Fruit fly (Drosophila melanogaster) whole organism, embryonic: Measurements from ENCODE around the gene CG43796.

Experiments used
- Asciz ChIP-seq: fragments of 200-800 bp; sonication (Bioruptor generic); optimal IDR thresholded peaks from 2 replicates; lab custom pipeline; 2017; ENCODE audit warnings: missing biosample characterization, mild to moderate bottlenecking, missing genetic modification characterization, missing genetic modification reagents
- Atf3 ChIP-seq: fragments of 200-800 bp; sonication (Bioruptor generic); optimal IDR thresholded peaks from 3 replicates; lab custom pipeline; 2016; ENCODE audit warnings: missing biosample characterization, missing genetic modification characterization
- Bteb2 ChIP-seq: fragments of 200-800 bp; sonication (Bioruptor generic); optimal IDR thresholded peaks from 2 replicates; lab custom pipeline; 2016; ENCODE audit warnings: missing biosample characterization, missing genetic modification characterization
- CG11247 ChIP-seq: fragments of 200-800 bp; sonication (Bioruptor generic); IDR thresholded peaks from 2 replicates; pipeline ENCODE4 v1.3.6; 2022; ENCODE audit warnings: missing biosample characterization, missing genetic modification characterization
- CG13775 ChIP-seq: fragments of 200-800 bp; sonication (Bioruptor generic); optimal IDR thresholded peaks from 3 replicates; lab custom pipeline; 2017; ENCODE audit warnings: missing biosample characterization, mild to moderate bottlenecking, missing genetic modification characterization
- CG14710 ChIP-seq: fragments of 200-800 bp; sonication (Bioruptor generic); optimal IDR thresholded peaks from 3 replicates; lab custom pipeline; 2019; ENCODE audit warnings: missing biosample characterization, mild to moderate bottlenecking, missing genetic modification characterization, moderate library complexity
- CG15073 ChIP-seq: fragments of 200-800 bp; sonication (Bioruptor generic); optimal IDR thresholded peaks from 2 replicates; lab custom pipeline; 2016; ENCODE audit warnings: missing biosample characterization, missing genetic modification characterization
- CG1529 ChIP-seq: fragments of 200-800 bp; sonication (Bioruptor generic); optimal IDR thresholded peaks from 3 replicates; lab custom pipeline; 2018; ENCODE audit warnings: missing biosample characterization, missing genetic modification characterization
- CG15479 ChIP-seq: fragments of 200-800 bp; sonication (Bioruptor generic); optimal IDR thresholded peaks from 3 replicates; lab custom pipeline; 2019; ENCODE audit warnings: missing biosample characterization, mild to moderate bottlenecking, missing genetic modification characterization, moderate library complexity
- CG17612 ChIP-seq: fragments of 200-800 bp; sonication (Bioruptor generic); IDR thresholded peaks from 2 replicates; pipeline ENCODE4 v1.3.6; 2022; ENCODE audit warnings: missing biosample characterization, missing genetic modification characterization
- CG30431 ChIP-seq: fragments of 200-800 bp; sonication (Bioruptor generic); optimal IDR thresholded peaks from 2 replicates; lab custom pipeline; 2017; ENCODE audit warnings: missing biosample characterization, missing genetic modification characterization
- CG4360 ChIP-seq: fragments of 200-800 bp; sonication (Bioruptor generic); IDR thresholded peaks from 2 replicates; pipeline ENCODE4 v1.3.6; 2022; ENCODE audit warnings: missing biosample characterization, missing genetic modification characterization
- CG4854 ChIP-seq: fragments of 200-800 bp; sonication (Bioruptor generic); optimal IDR thresholded peaks from 2 replicates; lab custom pipeline; 2016; ENCODE audit warnings: missing biosample characterization, missing genetic modification characterization, inconsistent platforms
- CG6272 ChIP-seq: fragments of 200-800 bp; sonication (Bioruptor generic); IDR thresholded peaks from 2 replicates; pipeline ENCODE4 v1.3.6; 2022; ENCODE audit warnings: missing biosample characterization, missing genetic modification characterization
- CG6683 ChIP-seq: fragments of 200-800 bp; sonication (Bioruptor generic); optimal IDR thresholded peaks from 2 replicates; lab custom pipeline; 2017; ENCODE audit warnings: missing biosample characterization, mild to moderate bottlenecking, missing genetic modification characterization, missing genetic modification reagents
- CG6791 ChIP-seq: fragments of 200-800 bp; sonication (Bioruptor generic); IDR thresholded peaks from 3 replicates; pipeline ENCODE4 v1.3.6; 2022; ENCODE audit warnings: missing biosample characterization, missing genetic modification characterization; ENCODE audit not compliant: partially characterized antibody
- CG7271 ChIP-seq: fragments of 200-800 bp; sonication (Bioruptor generic); optimal IDR thresholded peaks from 2 replicates; lab custom pipeline; 2018; ENCODE audit warnings: missing biosample characterization, mild to moderate bottlenecking, missing genetic modification characterization, moderate library complexity
- CG8290 ChIP-seq, 3 experiments: fragments of 200-800 bp; sonication (Bioruptor generic); optimal IDR thresholded peaks; 2 replicates each; lab custom pipeline; 2016 to 2019; ENCODE audit warnings: missing biosample characterization in 3 of 3, missing genetic modification characterization in 3 of 3, mild to moderate bottlenecking in 2 of 3, moderate library complexity in 1 of 3
- CG9932 ChIP-seq: fragments of 200-800 bp; sonication (Bioruptor generic); IDR thresholded peaks from 2 replicates; pipeline ENCODE4 v1.3.6; 2022; ENCODE audit warnings: missing biosample characterization, missing genetic modification characterization
- CoRest ChIP-seq: fragments of 200-800 bp; sonication (Bioruptor generic); optimal IDR thresholded peaks from 3 replicates; lab custom pipeline; 2018; ENCODE audit warnings: missing biosample characterization, mild to moderate bottlenecking, missing genetic modification characterization, moderate library complexity
- Fer3 ChIP-seq: fragments of 200-800 bp; sonication (Bioruptor generic); optimal IDR thresholded peaks from 2 replicates; lab custom pipeline; 2018; ENCODE audit warnings: missing biosample characterization, mild to moderate bottlenecking, missing genetic modification characterization, moderate library complexity
- GATAe ChIP-seq: fragments of 200-800 bp; sonication (Bioruptor generic); conservative IDR thresholded peaks from 2 replicates; pipeline ENCODE4 v1.3.6; 2022; ENCODE audit warnings: missing biosample characterization, missing genetic modification characterization
- Gug ChIP-seq: fragments of 200-800 bp; sonication (Bioruptor generic); IDR thresholded peaks from 4 replicates; pipeline ENCODE4 v1.3.6; 2022; ENCODE audit warnings: missing biosample characterization, missing genetic modification characterization
- HLHmδ ChIP-seq: fragments of 200-800 bp; sonication (Bioruptor generic); optimal IDR thresholded peaks from 2 replicates; lab custom pipeline; 2018; ENCODE audit warnings: missing biosample characterization, mild to moderate bottlenecking, missing genetic modification characterization, moderate library complexity
- Hsf ChIP-seq: fragments of 200-800 bp; sonication (Bioruptor generic); optimal IDR thresholded peaks from 3 replicates; lab custom pipeline; 2016; ENCODE audit warnings: missing biosample characterization, missing genetic modification characterization
- Oaz ChIP-seq: fragments of 200-800 bp; sonication (Bioruptor generic); IDR thresholded peaks from 2 replicates; pipeline ENCODE4 v1.3.6; 2022; ENCODE audit warnings: missing biosample characterization, missing genetic modification characterization
- Oli ChIP-seq: fragments of 200-800 bp; sonication (Bioruptor generic); optimal IDR thresholded peaks from 2 replicates; lab custom pipeline; 2018; ENCODE audit warnings: missing biosample characterization, mild to moderate bottlenecking, missing genetic modification characterization, moderate library complexity
- Opbp ChIP-seq: fragments of 200-800 bp; sonication (Bioruptor generic); IDR thresholded peaks from 3 replicates; pipeline ENCODE4 v1.3.6; 2022; ENCODE audit warnings: missing biosample characterization, missing genetic modification characterization; ENCODE audit not compliant: partially characterized antibody
- Ptx1 ChIP-seq: fragments of 200-800 bp; sonication (Bioruptor generic); IDR thresholded peaks from 2 replicates; pipeline ENCODE4 v1.3.6; 2022; ENCODE audit warnings: missing biosample characterization, missing genetic modification characterization
- Sry-β ChIP-seq: fragments of 200-800 bp; sonication (Bioruptor generic); optimal IDR thresholded peaks from 2 replicates; lab custom pipeline; 2018; ENCODE audit warnings: missing biosample characterization, mild to moderate bottlenecking, missing genetic modification characterization, moderate library complexity
- Stat92E ChIP-seq, 3 experiments: fragments of >200 bp in 2 of 3; fragments of 200-800 bp in 1 of 3; sonication (Bioruptor generic) in 1 of 3; optimal IDR thresholded peaks; 2 replicates each; lab custom pipeline; 2017 to 2019; ENCODE audit warnings: missing biosample characterization in 3 of 3, missing genetic modification characterization in 3 of 3, mild to moderate bottlenecking in 1 of 3, moderate library complexity in 1 of 3
- Xbp1 ChIP-seq: fragments of 200-800 bp; sonication (Bioruptor generic); optimal IDR thresholded peaks from 3 replicates; lab custom pipeline; 2016; ENCODE audit warnings: missing biosample characterization, mild to moderate bottlenecking, missing genetic modification characterization
- abd-A ChIP-seq: fragments of 200-800 bp; sonication (Bioruptor generic); optimal IDR thresholded peaks from 3 replicates; lab custom pipeline; 2019; ENCODE audit warnings: missing biosample characterization, mild to moderate bottlenecking, missing genetic modification characterization, moderate library complexity
- chm ChIP-seq: fragments of 200-800 bp; sonication (Bioruptor generic); IDR thresholded peaks from 2 replicates; pipeline ENCODE4 v1.3.6; 2022; ENCODE audit warnings: missing biosample characterization, missing genetic modification characterization
- cwo ChIP-seq: fragments of 200-800 bp; sonication (Bioruptor generic); optimal IDR thresholded peaks from 3 replicates; lab custom pipeline; 2017; ENCODE audit warnings: missing biosample characterization, missing genetic modification characterization, mild to moderate bottlenecking, moderate library complexity, missing genetic modification reagents
- danr ChIP-seq: fragments of 200-800 bp; sonication (Bioruptor generic); IDR thresholded peaks from 2 replicates; pipeline ENCODE4 v1.3.6; 2022; ENCODE audit warnings: missing biosample characterization, missing genetic modification characterization
- dmrt99B ChIP-seq: fragments of 200-800 bp; sonication (Bioruptor generic); optimal IDR thresholded peaks from 2 replicates; lab custom pipeline; 2018; ENCODE audit warnings: missing biosample characterization, mild to moderate bottlenecking, missing genetic modification characterization, moderate library complexity
- eyg ChIP-seq: fragments of 200-800 bp; sonication (Bioruptor generic); optimal IDR thresholded peaks from 3 replicates; lab custom pipeline; 2016; ENCODE audit warnings: missing biosample characterization, missing genetic modification characterization
- gce ChIP-seq: fragments of 200-800 bp; sonication (Bioruptor generic); IDR thresholded peaks from 3 replicates; pipeline ENCODE4 v1.3.6; 2022; ENCODE audit warnings: missing biosample characterization, missing genetic modification characterization
- her ChIP-seq: fragments of 200-800 bp; sonication (Bioruptor generic); optimal IDR thresholded peaks from 2 replicates; lab custom pipeline; 2016; ENCODE audit warnings: missing biosample characterization, missing genetic modification characterization
- ind ChIP-seq: fragments of 200-800 bp; sonication (Bioruptor generic); optimal IDR thresholded peaks from 3 replicates; lab custom pipeline; 2016; ENCODE audit warnings: missing biosample characterization, missing genetic modification characterization
- ken ChIP-seq: fragments of 200-800 bp; sonication (Bioruptor generic); IDR thresholded peaks from 3 replicates; pipeline ENCODE4 v1.3.6; 2022; ENCODE audit warnings: missing biosample characterization, missing genetic modification characterization
- knrl ChIP-seq: fragments of 200-800 bp; sonication (Bioruptor generic); IDR thresholded peaks from 3 replicates; pipeline ENCODE4 v1.3.6; 2022; ENCODE audit warnings: missing biosample characterization, missing genetic modification characterization; ENCODE audit not compliant: partially characterized antibody
- mirr ChIP-seq: fragments of 200-800 bp; sonication (Bioruptor generic); optimal IDR thresholded peaks from 3 replicates; lab custom pipeline; 2018; ENCODE audit warnings: missing biosample characterization, mild to moderate bottlenecking, missing genetic modification characterization
- nerfin-1 ChIP-seq: fragments of 200-800 bp; sonication (Bioruptor generic); optimal IDR thresholded peaks from 3 replicates; lab custom pipeline; 2019; ENCODE audit warnings: missing biosample characterization, mild to moderate bottlenecking, missing genetic modification characterization, moderate library complexity
- pan ChIP-seq, 4 experiments: fragments of >200 bp in 3 of 4; fragments of 200-800 bp in 1 of 4; sonication (Bioruptor generic) in 1 of 4; optimal IDR thresholded peaks in 3 of 4; IDR thresholded peaks in 1 of 4; 2 replicates each; pipeline versions ENCODE4 v1.3.6 to Lab custom; 2017 to 2022; ENCODE audit warnings: missing biosample characterization in 2 of 4, missing genetic modification characterization in 2 of 4, mixed read lengths in 1 of 4
- slp2 ChIP-seq: fragments of 200-800 bp; sonication (Bioruptor generic); optimal IDR thresholded peaks from 2 replicates; lab custom pipeline; 2016; ENCODE audit warnings: missing biosample characterization, missing genetic modification characterization
- tap ChIP-seq: fragments of 200-800 bp; optimal IDR thresholded peaks from 3 replicates; lab custom pipeline; 2019; ENCODE audit warnings: missing biosample characterization, mild to moderate bottlenecking, missing genetic modification characterization, moderate library complexity
- tna ChIP-seq: fragments of 200-800 bp; sonication (Bioruptor generic); IDR thresholded peaks from 2 replicates; pipeline ENCODE4 v1.3.6; 2022; ENCODE audit warnings: missing biosample characterization, missing genetic modification characterization; ENCODE audit not compliant: partially characterized antibody

The CG43796 gene

DNA sequence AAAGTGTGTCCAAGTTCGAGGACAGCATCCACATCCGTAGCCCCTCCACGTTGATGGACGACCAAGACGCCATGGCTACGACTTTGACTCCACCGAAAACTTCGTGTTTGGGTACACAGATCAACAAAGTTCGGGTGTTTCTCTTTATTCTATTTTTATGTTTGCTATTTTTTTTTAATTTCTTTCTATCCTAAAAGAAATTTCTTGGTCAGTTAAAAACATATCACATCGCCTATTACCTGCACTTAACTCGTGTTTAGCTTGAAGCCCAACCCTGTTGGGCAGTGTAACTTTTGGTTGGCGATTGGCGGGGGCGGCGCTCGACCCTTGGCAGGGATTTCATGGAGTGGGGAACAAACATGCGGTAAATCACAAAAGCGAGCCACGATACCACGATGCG lies 8.7 kb upstream of the CG43796 start (continued):
- TF ChIP-seq CG6683 = no peak
- peak; percentile 57 for TF ChIP-seq CG6272
- no peak for TF ChIP-seq danr (GFP tag; lab: Robert Waterston, UW)
- TF ChIP-seq Atf3 (GFP tag; lab: Kevin White, UChicago) = peak; percentile 25
- peak; percentile 59 for TF ChIP-seq CG14710
- no peak for TF ChIP-seq abd-A (tag; lab: Kevin White, UChicago)
- no peak for TF ChIP-seq CG7271 (tag; lab: Kevin White, UChicago)
- TF ChIP-seq chm (GFP tag; lab: Robert Waterston, UW) = peak; percentile 54; the same call in 1 of the 2 replicates
- TF ChIP-seq mirr = no peak
- no peak for TF ChIP-seq HLHmδ
- peak; percentile 34 for TF ChIP-seq CoRest
- peak; percentile 78; the same call in 2 of the 3 replicates for TF ChIP-seq ken (GFP tag; lab: Robert Waterston, UW)
- TF ChIP-seq cwo = peak; percentile 48
- TF ChIP-seq nerfin-1 (tag; lab: Kevin White, UChicago) = peak; percentile 24
- TF ChIP-seq CG4360 (GFP tag; lab: Robert Waterston, UW) = no peak; the same call in 1 of the 2 replicates
- TF ChIP-seq CG13775 (GFP tag; lab: Kevin White, UChicago) = peak; percentile 22
- TF ChIP-seq slp2 (GFP tag; lab: Kevin White, UChicago) = no peak
- TF ChIP-seq CG6791 (GFP tag; lab: Robert Waterston, UW) = no peak
- peak; percentile 15 for TF ChIP-seq tap
- TF ChIP-seq CG30431 (GFP tag; lab: Kevin White, UChicago) = peak; percentile 37
- TF ChIP-seq Sry-β = no peak
- peak; percentile 73; the same call in 1 of the 2 replicates for TF ChIP-seq Ptx1 (GFP tag; lab: Robert Waterston, UW)
- TF ChIP-seq CG9932 (GFP tag; lab: Robert Waterston, UW) = no peak
- TF ChIP-seq Opbp (GFP tag; lab: Robert Waterston, UW) = no peak
- TF ChIP-seq CG4854 (GFP tag; lab: Kevin White, UChicago) = no peak
- peak; percentile 34 for TF ChIP-seq CG11247
- TF ChIP-seq CG15073 (GFP tag; lab: Kevin White, UChicago) = no peak
- no peak for TF ChIP-seq tna (GFP tag; lab: Robert Waterston, UW)
- TF ChIP-seq CG17612 = no peak
- TF ChIP-seq Hsf (GFP tag; lab: Kevin White, UChicago) = peak; percentile 23
- no peak for TF ChIP-seq CG15479 (GFP tag; lab: Kevin White, UChicago)
- peak; percentile 42 for TF ChIP-seq Oaz (GFP tag; lab: Robert Waterston, UW)
- no peak for TF ChIP-seq pan (optimal IDR thresholded peaks at IDR 0.05; lab: Kevin White, UChicago)
- peak in 1 of 2 experiments; percentile 77 for TF ChIP-seq pan (GFP tag; optimal IDR thresholded peaks at IDR 0.05 in 1 of 2, IDR thresholded peaks at IDR 0.05 in 1 of 2)
- TF ChIP-seq Gug (GFP tag; lab: Robert Waterston, UW) = peak; percentile 71
- peak; percentile 57 for TF ChIP-seq Xbp1 (GFP tag; lab: Kevin White, UChicago)
- TF ChIP-seq knrl (GFP tag; lab: Robert Waterston, UW) = no peak
- no peak for TF ChIP-seq her (GFP tag; lab: Kevin White, UChicago)
- peak; percentile 61; the same call in 1 of the 3 replicates for TF ChIP-seq gce (GFP tag; lab: Robert Waterston, UW)
- TF ChIP-seq CG8290 (GFP tag; optimal IDR thresholded peaks at IDR 0.05; lab: Kevin White, UChicago) = no peak
- TF ChIP-seq CG8290 (tag; optimal IDR thresholded peaks at IDR 0.05; lab: Kevin White, UChicago) = no peak
- no peak for TF ChIP-seq GATAe (GFP tag; lab: Robert Waterston, UW)
- TF ChIP-seq Oli (tag; lab: Kevin White, UChicago) = peak; percentile 54
- no peak for TF ChIP-seq Stat92E (GFP tag; optimal IDR thresholded peaks at IDR 0.05; lab: Kevin White, UChicago)
- TF ChIP-seq Bteb2 (GFP tag; lab: Kevin White, UChicago) = no peak
- peak; percentile 53 for TF ChIP-seq Fer3 (tag; lab: Kevin White, UChicago)
- TF ChIP-seq dmrt99B (tag; lab: Kevin White, UChicago) = peak; percentile 64
- TF ChIP-seq Asciz (GFP tag; lab: Kevin White, UChicago) = peak; percentile 13
- no peak for TF ChIP-seq CG1529 (GFP tag; lab: Kevin White, UChicago)
- peak; percentile 50 for TF ChIP-seq ind (GFP tag; lab: Kevin White, UChicago)
- no peak for TF ChIP-seq eyg (GFP tag; lab: Kevin White, UChicago)
